Fruit fly (Drosophila melanogaster) whole organism, prepupa: ENCODE measurements around the gene Kap3.

Experiments used
- Blimp-1 ChIP-seq: fragments of 200-800 bp; sonication (Bioruptor generic); optimal IDR thresholded peaks from 3 replicates; lab custom pipeline; 2017; ENCODE audit warnings: missing biosample characterization, missing genetic modification characterization, mild to moderate bottlenecking, moderate library complexity, missing genetic modification reagents
- CG10669 ChIP-seq: fragments of 200-800 bp; sonication (Bioruptor generic); optimal IDR thresholded peaks from 3 replicates; lab custom pipeline; 2018; ENCODE audit warnings: missing biosample characterization, mild to moderate bottlenecking, missing genetic modification characterization, moderate library complexity
- CG11762 ChIP-seq: fragments of 200-800 bp; sonication (Bioruptor generic); optimal IDR thresholded peaks from 3 replicates; lab custom pipeline; 2016; ENCODE audit warnings: missing biosample characterization, missing genetic modification characterization; ENCODE audit not compliant: insufficient read depth
- CG15336 ChIP-seq: fragments of 200-800 bp; sonication (Bioruptor generic); IDR thresholded peaks from 2 replicates; pipeline ENCODE4 v1.3.6; 2022; ENCODE audit warnings: missing biosample characterization, missing genetic modification characterization
- CG1621 ChIP-seq: fragments of 200-800 bp; sonication (Bioruptor generic); optimal IDR thresholded peaks from 3 replicates; lab custom pipeline; 2018; ENCODE audit warnings: missing biosample characterization, mild to moderate bottlenecking, missing genetic modification characterization
- CG16779 ChIP-seq: fragments of 200-800 bp; sonication (Bioruptor generic); optimal IDR thresholded peaks from 3 replicates; lab custom pipeline; 2017; ENCODE audit warnings: missing biosample characterization, mild to moderate bottlenecking, missing genetic modification characterization
- CG3032 ChIP-seq: fragments of 200-800 bp; optimal IDR thresholded peaks from 2 replicates; lab custom pipeline; 2019; ENCODE audit warnings: missing biosample characterization, mild to moderate bottlenecking, missing genetic modification characterization, moderate library complexity
- CG31627 ChIP-seq: fragments of 200-800 bp; sonication (Bioruptor generic); optimal IDR thresholded peaks from 3 replicates; lab custom pipeline; 2016; ENCODE audit warnings: missing biosample characterization, missing genetic modification characterization
- CG32006 ChIP-seq: fragments of 200-800 bp; sonication (Bioruptor generic); optimal IDR thresholded peaks from 3 replicates; lab custom pipeline; 2017; ENCODE audit warnings: missing biosample characterization, mild to moderate bottlenecking, missing genetic modification characterization
- CG34406 ChIP-seq: fragments of 200-800 bp; sonication (Bioruptor generic); optimal IDR thresholded peaks from 3 replicates; lab custom pipeline; 2016; ENCODE audit warnings: missing biosample characterization, missing genetic modification characterization
- CG4318 ChIP-seq: fragments of 200-800 bp; sonication (Bioruptor generic); optimal IDR thresholded peaks from 3 replicates; lab custom pipeline; 2017; ENCODE audit warnings: missing biosample characterization, mild to moderate bottlenecking, missing genetic modification characterization
- CG6163 ChIP-seq: fragments of 200-800 bp; sonication (Bioruptor generic); IDR thresholded peaks from 3 replicates; pipeline ENCODE4 v1.3.6; 2022; ENCODE audit warnings: missing biosample characterization, missing genetic modification characterization
- CG6276 ChIP-seq: fragments of 200-800 bp; sonication (Bioruptor generic); optimal IDR thresholded peaks from 2 replicates; lab custom pipeline; 2017; ENCODE audit warnings: missing biosample characterization, mild to moderate bottlenecking, missing genetic modification characterization
- CG6792 ChIP-seq: fragments of 200-800 bp; sonication (Bioruptor generic); optimal IDR thresholded peaks from 3 replicates; lab custom pipeline; 2016; ENCODE audit warnings: missing biosample characterization, missing genetic modification characterization
- CG6808 ChIP-seq: fragments of 200-800 bp; sonication (Bioruptor generic); optimal IDR thresholded peaks from 3 replicates; lab custom pipeline; 2017; ENCODE audit warnings: missing biosample characterization, missing genetic modification characterization, mild to moderate bottlenecking, moderate library complexity, missing genetic modification reagents
- CG6854 ChIP-seq: fragments of 200-800 bp; sonication (Bioruptor generic); optimal IDR thresholded peaks from 2 replicates; lab custom pipeline; 2017; ENCODE audit warnings: missing biosample characterization, mild to moderate bottlenecking, missing genetic modification characterization
- CG7368 ChIP-seq: fragments of 200-800 bp; sonication (Bioruptor generic); optimal IDR thresholded peaks from 3 replicates; lab custom pipeline; 2016; ENCODE audit warnings: missing biosample characterization, missing genetic modification characterization
- CG8319 ChIP-seq: fragments of 200-800 bp; sonication (Bioruptor generic); optimal IDR thresholded peaks from 3 replicates; lab custom pipeline; 2016; ENCODE audit warnings: missing biosample characterization, missing genetic modification characterization
- CG8632 ChIP-seq: fragments of 200-800 bp; sonication (Bioruptor generic); optimal IDR thresholded peaks from 3 replicates; lab custom pipeline; 2016; ENCODE audit warnings: missing biosample characterization, missing genetic modification characterization
- CG9139 ChIP-seq: fragments of 200-800 bp; sonication (Bioruptor generic); optimal IDR thresholded peaks from 3 replicates; lab custom pipeline; 2017; ENCODE audit warnings: missing biosample characterization, mild to moderate bottlenecking, missing genetic modification characterization
- Eip93F ChIP-seq: fragments of 200-800 bp; sonication (Bioruptor generic); optimal IDR thresholded peaks from 2 replicates; lab custom pipeline; 2016; ENCODE audit warnings: missing biosample characterization, mild to moderate bottlenecking, missing genetic modification characterization
- Ets21C ChIP-seq: fragments of 200-800 bp; sonication (Bioruptor generic); optimal IDR thresholded peaks from 3 replicates; lab custom pipeline; 2016; ENCODE audit warnings: missing biosample characterization, missing genetic modification characterization
- Gug ChIP-seq: fragments of 200-800 bp; sonication (Bioruptor generic); IDR thresholded peaks from 2 replicates; pipeline ENCODE4 v1.3.6; 2022; ENCODE audit warnings: missing biosample characterization, missing genetic modification characterization
- Hr38 ChIP-seq: sonication (Bioruptor generic); optimal IDR thresholded peaks from 2 replicates; lab custom pipeline; 2016; ENCODE audit warnings: missing biosample characterization, missing genetic modification characterization
- Lpt ChIP-seq: fragments of 200-800 bp; sonication (Bioruptor generic); optimal IDR thresholded peaks from 3 replicates; lab custom pipeline; 2016; ENCODE audit warnings: missing biosample characterization, missing genetic modification characterization
- OdsH ChIP-seq: fragments of 200-800 bp; sonication (Bioruptor generic); optimal IDR thresholded peaks from 3 replicates; lab custom pipeline; 2016; ENCODE audit warnings: missing biosample characterization, missing genetic modification characterization
- Smox ChIP-seq: fragments of 200-800 bp; sonication (Bioruptor generic); optimal IDR thresholded peaks from 3 replicates; lab custom pipeline; 2016; ENCODE audit warnings: missing biosample characterization, missing genetic modification characterization
- Sox102F ChIP-seq: fragments of 200-800 bp; sonication (Bioruptor generic); optimal IDR thresholded peaks from 2 replicates; lab custom pipeline; 2016; ENCODE audit warnings: missing biosample characterization, mild to moderate bottlenecking, missing genetic modification characterization
- Sox14 ChIP-seq: fragments of 200-800 bp; sonication (Bioruptor generic); optimal IDR thresholded peaks from 3 replicates; lab custom pipeline; 2016; ENCODE audit warnings: missing biosample characterization, missing genetic modification characterization
- Sox15 ChIP-seq: fragments of 200-800 bp; sonication (Bioruptor generic); optimal IDR thresholded peaks from 3 replicates; lab custom pipeline; 2016; ENCODE audit warnings: missing biosample characterization, missing genetic modification characterization
- acj6 ChIP-seq: fragments of 200-800 bp; sonication (Bioruptor generic); optimal IDR thresholded peaks from 3 replicates; lab custom pipeline; 2016; ENCODE audit warnings: missing biosample characterization, missing genetic modification characterization
- cyc ChIP-seq: fragments of 200-800 bp; sonication (Bioruptor generic); optimal IDR thresholded peaks from 3 replicates; lab custom pipeline; 2016; ENCODE audit warnings: missing biosample characterization, missing genetic modification characterization
- dac ChIP-seq: fragments of 200-800 bp; sonication (Bioruptor generic); optimal IDR thresholded peaks from 2 replicates; lab custom pipeline; 2017; ENCODE audit warnings: missing biosample characterization, mild to moderate bottlenecking, missing genetic modification characterization
- dsx ChIP-seq: fragments of 200-800 bp; optimal IDR thresholded peaks from 3 replicates; lab custom pipeline; 2019; ENCODE audit warnings: missing biosample characterization, mild to moderate bottlenecking, missing genetic modification characterization, moderate library complexity; ENCODE audit not compliant: poor library complexity, severe bottlenecking
- eg ChIP-seq: fragments of 200-800 bp; sonication (Bioruptor generic); IDR thresholded peaks from 3 replicates; pipeline ENCODE4 v1.3.6; 2022; ENCODE audit warnings: missing biosample characterization, missing genetic modification characterization
- esn ChIP-seq: fragments of 200-800 bp; sonication (Bioruptor generic); optimal IDR thresholded peaks from 2 replicates; lab custom pipeline; 2016; ENCODE audit warnings: missing biosample characterization, mild to moderate bottlenecking, missing genetic modification characterization, moderate library complexity
- fd59A ChIP-seq: fragments of 200-800 bp; sonication (Bioruptor generic); optimal IDR thresholded peaks from 2 replicates; lab custom pipeline; 2017; ENCODE audit warnings: missing biosample characterization, mild to moderate bottlenecking, missing genetic modification characterization, missing genetic modification reagents
- fd85E ChIP-seq: fragments of 200-800 bp; sonication (Bioruptor generic); optimal IDR thresholded peaks from 3 replicates; lab custom pipeline; 2016; ENCODE audit warnings: missing biosample characterization, missing genetic modification characterization
- fkh ChIP-seq: fragments of 200-800 bp; sonication (Bioruptor generic); optimal IDR thresholded peaks from 3 replicates; lab custom pipeline; 2017; ENCODE audit warnings: missing biosample characterization, mild to moderate bottlenecking, missing genetic modification characterization, moderate library complexity
- lz ChIP-seq: fragments of 200-800 bp; sonication (Bioruptor generic); optimal IDR thresholded peaks from 3 replicates; lab custom pipeline; 2016; ENCODE audit warnings: missing biosample characterization, missing genetic modification characterization
- pdm3 ChIP-seq: fragments of 200-800 bp; sonication (Bioruptor generic); optimal IDR thresholded peaks from 3 replicates; lab custom pipeline; 2016; ENCODE audit warnings: missing biosample characterization, missing genetic modification characterization
- salr ChIP-seq, 2 experiments: fragments of 200-800 bp; sonication (Bioruptor generic); optimal IDR thresholded peaks; 3 replicates each; lab custom pipeline; 2016 to 2018; ENCODE audit warnings: missing biosample characterization in 2 of 2, missing genetic modification characterization in 2 of 2, mild to moderate bottlenecking in 1 of 2
- ss ChIP-seq, 2 experiments: fragments of 200-800 bp; sonication (Bioruptor generic); optimal IDR thresholded peaks; 2 replicates in 1 of 2; 3 replicates in 1 of 2; lab custom pipeline; 2017 to 2018; ENCODE audit warnings: mild to moderate bottlenecking in 2 of 2, missing biosample characterization in 2 of 2, missing genetic modification characterization in 2 of 2, moderate library complexity in 1 of 2
- svp ChIP-seq: fragments of 200-800 bp; sonication (Bioruptor generic); peaks from one replicate; lab custom pipeline; 2016; ENCODE audit warnings: missing biosample characterization, missing genetic modification characterization
- vri ChIP-seq: fragments of 200-800 bp; sonication (Bioruptor generic); optimal IDR thresholded peaks from 3 replicates; lab custom pipeline; 2016; ENCODE audit warnings: missing biosample characterization, mild to moderate bottlenecking, missing genetic modification characterization

Kap3 gene

dm6 chrX:11338973-11339867 is 664 bp downstream of the Kap3 start (continued):
- TF ChIP-seq vri (GFP tag; lab: Kevin White, UChicago) = peak; percentile 41
- peak; percentile 82 for TF ChIP-seq svp
- TF ChIP-seq salr (GFP tag; optimal IDR thresholded peaks at IDR 0.05; lab: Kevin White, UChicago) = no peak
- TF ChIP-seq ss (GFP tag; optimal IDR thresholded peaks at IDR 0.05; lab: Kevin White, UChicago) = no peak
- TF ChIP-seq CG16779 (tag; lab: Kevin White, UChicago) = peak; percentile 21
- peak; percentile 32; the same call in 1 of the 3 replicates for TF ChIP-seq CG6163 (GFP tag; lab: Robert Waterston, UW)
- TF ChIP-seq Smox (GFP tag; lab: Kevin White, UChicago) = peak; percentile 32
- TF ChIP-seq Gug (GFP tag; lab: Robert Waterston, UW) = 0 out of 2 replicates have a peak, but pooled peaks have one; percentile 8
- peak; percentile 49 for TF ChIP-seq esn (GFP tag; lab: Kevin White, UChicago)

dm6 chrX:11338047-11338747 is 1.7 kb downstream of the Kap3 start:
- peak; percentile 58 for TF ChIP-seq CG6792 (GFP tag; lab: Kevin White, UChicago)
- peak; percentile 14 for TF ChIP-seq Lpt (GFP tag; lab: Kevin White, UChicago)
- TF ChIP-seq Ets21C (GFP tag; lab: Kevin White, UChicago) = peak; percentile 51
- peak; percentile 68 for TF ChIP-seq CG31627 (GFP tag; lab: Kevin White, UChicago)
- TF ChIP-seq fd85E (GFP tag; lab: Kevin White, UChicago) = no peak
- peak; percentile 36 for TF ChIP-seq CG3032 (tag; lab: Kevin White, UChicago)
- no peak for TF ChIP-seq CG7368 (GFP tag; lab: Kevin White, UChicago)
- no peak for TF ChIP-seq fkh
- 0 out of 3 replicates have a peak, but pooled peaks have one; percentile 30 for TF ChIP-seq CG6163 (GFP tag; lab: Robert Waterston, UW)
- peak; percentile 64 for TF ChIP-seq CG15336 (GFP tag; lab: Robert Waterston, UW)
- TF ChIP-seq vri (GFP tag; lab: Kevin White, UChicago) = no peak
- peak in 1 of 2 experiments; percentile 30 for TF ChIP-seq salr (GFP tag; optimal IDR thresholded peaks at IDR 0.05; lab: Kevin White, UChicago)
- TF ChIP-seq Sox15 (GFP tag; lab: Kevin White, UChicago) = peak; percentile 46
- peak; percentile 67 for TF ChIP-seq CG8632 (GFP tag; lab: Kevin White, UChicago)
- TF ChIP-seq lz (GFP tag; lab: Kevin White, UChicago) = peak; percentile 69
- TF ChIP-seq cyc (GFP tag; lab: Kevin White, UChicago) = peak; percentile 61
- TF ChIP-seq CG10669 (GFP tag; lab: Kevin White, UChicago) = no peak
- no peak for TF ChIP-seq OdsH (GFP tag; lab: Kevin White, UChicago)
- TF ChIP-seq Hr38 = no peak
- TF ChIP-seq CG11762 (GFP tag; lab: Kevin White, UChicago) = peak; percentile 45
- TF ChIP-seq acj6 (GFP tag; lab: Kevin White, UChicago) = no peak
- no peak for TF ChIP-seq ss (GFP tag; optimal IDR thresholded peaks at IDR 0.05; lab: Kevin White, UChicago)
- TF ChIP-seq CG8319 (GFP tag; lab: Kevin White, UChicago) = peak; percentile 5
- 0 out of 3 replicates have a peak, but pooled peaks have one; percentile 40 for TF ChIP-seq eg
- TF ChIP-seq CG6854 (GFP tag; lab: Kevin White, UChicago) = no peak
- TF ChIP-seq CG34406 (GFP tag; lab: Kevin White, UChicago) = peak; percentile 79
- TF ChIP-seq dsx (GFP tag; lab: Kevin White, UChicago) = no peak
- TF ChIP-seq CG6808 (GFP tag; lab: Kevin White, UChicago) = no peak
- TF ChIP-seq Sox14 = peak; percentile 48
- no peak for TF ChIP-seq dac
- peak; percentile 67 for TF ChIP-seq CG32006
- no peak for TF ChIP-seq CG9139
- no peak for TF ChIP-seq CG6276 (GFP tag; lab: Kevin White, UChicago)
- TF ChIP-seq Sox102F (GFP tag; lab: Kevin White, UChicago) = no peak
- TF ChIP-seq svp = peak; percentile 93
- peak; percentile 28 for TF ChIP-seq Blimp-1 (GFP tag; lab: Kevin White, UChicago)
- TF ChIP-seq pdm3 (GFP tag; lab: Kevin White, UChicago) = no peak
- TF ChIP-seq CG4318 (GFP tag; lab: Kevin White, UChicago) = no peak
- no peak for TF ChIP-seq Eip93F
- no peak for TF ChIP-seq CG1621 (tag; lab: Kevin White, UChicago)
- TF ChIP-seq fd59A (GFP tag; lab: Kevin White, UChicago) = peak; percentile 11
